Fruit fly (Drosophila melanogaster): ENCODE results near the gene Nak.

The Nak gene

DNA sequence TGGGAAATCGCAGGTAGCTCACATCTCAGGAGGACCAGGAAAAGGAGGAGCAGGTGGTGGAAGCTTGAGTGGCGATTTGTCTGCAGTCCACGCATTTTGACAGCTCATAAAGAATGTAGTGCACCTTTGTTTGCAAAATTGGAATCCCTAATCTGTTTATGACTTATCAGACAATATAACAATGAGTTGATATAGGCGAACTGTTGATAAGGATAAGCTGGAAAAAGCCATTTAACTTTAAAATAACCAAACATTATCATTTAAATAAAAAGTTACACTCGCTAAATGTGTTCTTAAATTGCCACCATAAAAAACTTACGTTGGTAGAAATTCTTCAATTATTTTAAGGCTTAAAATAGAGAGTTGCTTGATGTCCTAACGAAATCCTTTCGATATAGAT lies 21.6 kb upstream of the Nak start, which contains the start of gene CG15170:
CG15170 (minus strand) TSS at position 101 of the 400 bp plus-strand sequence.
- TF ChIP-seq CG34367 (tag; optimal IDR thresholded peaks at IDR 0.05) (no peak), Pif1B (GFP tag; optimal IDR thresholded peaks at IDR 0.05) (no peak), CG32121 (GFP tag; IDR thresholded peaks at IDR 0.05) (no peak), CG4496 (GFP tag; IDR thresholded peaks at IDR 0.05) (no peak), rn (GFP tag; IDR thresholded peaks at IDR 0.05) (no peak), D1 (tag; optimal IDR thresholded peaks at IDR 0.05) (no peak), CG13204 (GFP tag; optimal IDR thresholded peaks at IDR 0.05) (no peak), CG14655 (GFP tag; optimal IDR thresholded peaks at IDR 0.05) (no peak)

DNA sequence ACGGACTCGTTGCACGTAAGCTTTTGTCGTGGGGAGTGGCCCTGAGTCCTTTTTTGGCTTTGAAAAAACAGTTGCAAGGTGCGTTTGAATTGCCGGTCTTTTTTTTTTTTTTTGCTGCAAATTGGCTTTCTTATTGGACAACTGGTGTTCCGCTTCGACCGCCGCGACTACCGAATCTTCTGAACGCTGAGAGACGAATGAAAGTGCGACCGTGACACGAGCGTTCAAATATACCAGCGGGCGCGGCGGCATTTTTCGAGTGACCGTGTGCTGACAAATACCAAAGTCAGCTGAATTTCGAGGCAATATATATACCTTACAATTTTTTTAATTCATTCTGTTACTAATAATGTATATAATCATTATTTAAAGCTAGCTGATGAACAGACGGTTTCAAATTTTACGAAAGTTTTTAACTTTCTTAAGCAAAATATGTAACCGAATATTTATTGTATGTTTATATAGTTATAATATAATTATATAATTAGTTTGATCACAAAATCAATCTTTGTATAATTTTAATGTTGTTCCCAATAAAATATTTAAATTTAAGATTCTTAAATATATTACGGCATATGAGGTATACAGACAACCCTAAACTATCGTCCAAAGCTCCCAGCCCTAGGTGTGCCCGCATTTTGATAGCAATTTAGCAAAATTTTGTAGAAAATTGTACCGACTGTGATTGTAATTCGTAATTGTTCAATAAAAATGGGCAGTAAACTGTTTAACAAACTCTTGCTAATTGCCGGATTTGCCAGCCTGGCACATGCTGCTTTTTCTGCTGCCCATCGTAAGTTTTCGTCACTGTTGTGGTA lies 18.7 kb upstream of the Nak start, which contains the start of the genes Swip-1 and EMC5:
Swip-1 (minus strand) TSS at position 203 of the 818 bp plus-strand sequence.
EMC5 (plus strand) TSS at position 630 of the 818 bp plus-strand sequence.
- no peak for TF ChIP-seq CG13204 (GFP tag; optimal IDR thresholded peaks at IDR 0.05)
- peak; percentile 2 for TF ChIP-seq Pif1B (GFP tag; optimal IDR thresholded peaks at IDR 0.05)
- peak; percentile 68 for TF ChIP-seq CG8159 (tag; optimal IDR thresholded peaks at IDR 0.05)
- no peak for TF ChIP-seq CG12605 (GFP tag; IDR thresholded peaks at IDR 0.05)
- peak; percentile 38; the same call in 1 of the 2 replicates for TF ChIP-seq Ets98B (GFP tag; IDR thresholded peaks at IDR 0.05)
- peak; percentile 39; the same call in 1 of the 3 replicates for TF ChIP-seq CG4496 (GFP tag; IDR thresholded peaks at IDR 0.05)
- TF ChIP-seq D1 (tag; optimal IDR thresholded peaks at IDR 0.05): peak; percentile 16
- TF ChIP-seq CG9948 (tag; optimal IDR thresholded peaks at IDR 0.05): peak; percentile 31
- peak; percentile 61 for TF ChIP-seq CG15710 (tag; optimal IDR thresholded peaks at IDR 0.05)
- no peak for TF ChIP-seq EcR (GFP tag; optimal IDR thresholded peaks at IDR 0.05)
- no peak for TF ChIP-seq gl (tag; optimal IDR thresholded peaks at IDR 0.05)
- TF ChIP-seq Snoo (tag; optimal IDR thresholded peaks at IDR 0.05): no peak
- TF ChIP-seq CG14655 (GFP tag; optimal IDR thresholded peaks at IDR 0.05): peak; percentile 50
- TF ChIP-seq CG10348 (GFP tag; IDR thresholded peaks at IDR 0.05): no peak
- no peak; the same call in 1 of the 2 replicates for TF ChIP-seq CG32121 (GFP tag; IDR thresholded peaks at IDR 0.05)
- no peak for TF ChIP-seq CG8301 (tag; optimal IDR thresholded peaks at IDR 0.05)
- peak; percentile 23 for TF ChIP-seq Pif1A (GFP tag; optimal IDR thresholded peaks at IDR 0.05)
- 0 out of 2 replicates have a peak, but pooled peaks have one; percentile 9 for TF ChIP-seq rn (GFP tag; IDR thresholded peaks at IDR 0.05)
- peak; percentile 32 for TF ChIP-seq CG17806 (tag; optimal IDR thresholded peaks at IDR 0.05)
- TF ChIP-seq CG34367 (tag; optimal IDR thresholded peaks at IDR 0.05): peak; percentile 31
- 0 out of 3 replicates have a peak, but pooled peaks have one; percentile 36 for TF ChIP-seq fd96Ca (GFP tag; IDR thresholded peaks at IDR 0.05)

DNA sequence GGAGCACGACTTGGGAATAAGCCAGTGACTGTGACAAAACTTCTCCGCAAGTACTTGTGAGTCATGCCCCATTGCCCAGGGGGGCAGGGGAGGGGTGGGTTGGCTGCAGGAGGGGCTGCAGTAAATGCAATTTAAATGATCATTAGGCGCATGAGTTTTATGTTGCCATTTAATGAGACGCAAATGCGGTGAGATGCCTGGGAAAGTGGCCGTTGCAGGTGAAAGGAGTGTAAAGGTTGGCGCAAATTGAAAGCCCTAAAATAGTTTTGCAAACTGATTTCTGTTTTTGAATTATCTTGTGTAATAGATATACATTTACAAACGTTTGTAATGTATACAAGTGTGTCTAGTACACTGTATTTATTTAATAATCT lies 17.6 kb upstream of the Nak start:
- TF ChIP-seq D1 (tag; optimal IDR thresholded peaks at IDR 0.05) (no peak), CG14655 (GFP tag; optimal IDR thresholded peaks at IDR 0.05) (no peak), CG15710 (tag; optimal IDR thresholded peaks at IDR 0.05) (no peak), fd96Ca (GFP tag; IDR thresholded peaks at IDR 0.05) (no peak), CG32121 (GFP tag; IDR thresholded peaks at IDR 0.05) (no peak), gl (tag; optimal IDR thresholded peaks at IDR 0.05) (no peak), CG9948 (tag; optimal IDR thresholded peaks at IDR 0.05) (no peak), Pif1A (GFP tag; optimal IDR thresholded peaks at IDR 0.05) (no peak), CG13204 (GFP tag; optimal IDR thresholded peaks at IDR 0.05) (no peak), CG4496 (GFP tag; IDR thresholded peaks at IDR 0.05) (no peak), CG12605 (GFP tag; IDR thresholded peaks at IDR 0.05) (no peak), Pif1B (GFP tag; optimal IDR thresholded peaks at IDR 0.05) (no peak), CG34367 (tag; optimal IDR thresholded peaks at IDR 0.05) (no peak), CG10348 (GFP tag; IDR thresholded peaks at IDR 0.05) (no peak), CG8301 (tag; optimal IDR thresholded peaks at IDR 0.05) (no peak), CG8159 (tag; optimal IDR thresholded peaks at IDR 0.05) (no peak), EcR (GFP tag; optimal IDR thresholded peaks at IDR 0.05) (no peak)

DNA sequence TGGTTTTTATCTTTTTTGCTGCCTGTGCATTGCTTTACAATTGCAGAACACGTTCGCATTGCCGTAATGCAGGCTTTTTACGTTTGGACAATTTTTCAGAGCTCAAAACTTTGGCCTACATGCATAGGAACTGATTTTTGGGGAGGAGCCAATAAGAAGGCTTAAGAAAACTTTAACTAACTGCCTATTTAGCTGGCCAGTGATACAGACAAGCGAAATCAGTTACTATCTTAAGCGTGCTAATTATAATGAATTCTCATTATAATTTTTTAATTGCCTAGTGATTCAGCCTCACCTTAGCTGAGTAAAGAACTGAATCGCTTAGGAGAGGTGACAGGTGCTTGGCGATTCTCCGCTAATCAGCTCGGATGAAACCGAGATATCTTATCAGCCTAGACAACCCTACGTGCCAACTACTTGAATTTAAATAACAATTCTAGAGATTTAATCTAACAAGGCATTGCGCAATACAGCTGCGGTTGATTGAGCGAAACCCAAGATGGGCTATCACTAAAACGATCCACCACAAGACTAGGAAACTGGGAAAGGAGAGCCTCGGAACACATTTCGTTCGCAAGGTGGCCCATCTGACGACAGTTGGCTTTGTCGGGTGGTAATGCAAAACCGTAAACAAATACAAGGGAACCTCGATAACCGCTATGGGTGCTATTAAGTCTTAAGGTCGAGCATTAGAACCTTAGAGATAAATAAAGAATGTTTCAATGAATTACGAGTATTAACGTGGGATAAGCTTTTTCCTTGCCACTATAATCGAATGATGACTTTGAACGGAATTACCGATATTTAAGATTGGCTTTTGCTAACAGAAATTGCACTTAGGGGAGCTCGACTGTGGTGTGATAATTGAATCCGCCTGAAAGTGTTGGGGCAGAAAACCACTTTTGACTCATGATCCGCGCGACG lies 16.9 kb upstream of the Nak start:
- no peak for TF ChIP-seq EcR (GFP tag; optimal IDR thresholded peaks at IDR 0.05)
- TF ChIP-seq CG15710 (tag; optimal IDR thresholded peaks at IDR 0.05): peak; percentile 12
- peak; percentile 6 for TF ChIP-seq Pif1A (GFP tag; optimal IDR thresholded peaks at IDR 0.05)
- peak; percentile 36 for TF ChIP-seq CG14655 (GFP tag; optimal IDR thresholded peaks at IDR 0.05)
- TF ChIP-seq fd96Ca (GFP tag; IDR thresholded peaks at IDR 0.05): no peak
- peak; percentile 9 for TF ChIP-seq CG8301 (tag; optimal IDR thresholded peaks at IDR 0.05)
- no peak for TF ChIP-seq CG13204 (GFP tag; optimal IDR thresholded peaks at IDR 0.05)
- TF ChIP-seq CG8159 (tag; optimal IDR thresholded peaks at IDR 0.05): peak; percentile 9

DNA sequence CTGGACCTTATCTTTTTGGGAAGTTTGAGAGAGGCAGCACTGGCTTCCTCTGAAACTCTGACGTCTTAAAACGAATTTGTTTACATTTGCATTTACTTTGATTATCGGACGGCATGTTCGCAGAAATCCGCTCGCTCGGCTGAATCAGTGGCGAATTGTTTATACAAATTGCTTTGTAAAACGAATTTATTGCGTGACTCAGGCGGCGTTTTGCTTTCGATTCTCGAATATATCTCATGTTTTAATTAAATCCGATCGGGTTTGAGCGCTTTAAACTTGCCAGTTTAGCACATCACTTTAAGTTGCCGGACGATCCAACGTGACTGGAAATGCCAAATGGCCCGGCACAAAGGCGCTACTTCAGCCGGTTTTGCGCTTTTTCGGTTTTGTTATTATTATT lies 15.6 kb upstream of the Nak start:
- TF ChIP-seq CG9948 (tag; optimal IDR thresholded peaks at IDR 0.05) (no peak), D1 (tag; optimal IDR thresholded peaks at IDR 0.05) (no peak), Snoo (tag; optimal IDR thresholded peaks at IDR 0.05) (no peak), CG32121 (GFP tag; IDR thresholded peaks at IDR 0.05) (no peak), fd96Ca (GFP tag; IDR thresholded peaks at IDR 0.05) (no peak), CG8159 (tag; optimal IDR thresholded peaks at IDR 0.05) (no peak)
